Worm (Caenorhabditis elegans): Measurements from ENCODE around the gene chil-25.

ce11 chrII:9468414-9468813 lies 5.9 kb downstream of the chil-25 start, which contains the start of gene chil-23:
- no peak for TF ChIP-seq nhr-237 (tag; optimal IDR thresholded peaks at IDR 0.05)
- TF ChIP-seq jun-1 (tag; optimal IDR thresholded peaks at IDR 0.05) = peak; percentile 82
- TF ChIP-seq ceh-82 (tag; optimal IDR thresholded peaks at IDR 0.05) = no peak
- no peak for TF ChIP-seq eor-1 (tag; optimal IDR thresholded peaks at IDR 0.05)
- no peak for TF ChIP-seq ceh-9 (tag; optimal IDR thresholded peaks at IDR 0.05)
- no peak for TF ChIP-seq R02D3.7 (tag; optimal IDR thresholded peaks at IDR 0.05)
- no peak for TF ChIP-seq ZK546.5 (tag; optimal IDR thresholded peaks at IDR 0.05)
- TF ChIP-seq nhr-76 (tag; optimal IDR thresholded peaks at IDR 0.05) = no peak

All from whole organism, L3 larva.